Fruit fly (Drosophila melanogaster) whole organism: Measurements from ENCODE around the gene bb8.

ENCODE experiments used
- CG8478 ChIP-seq: fragments of >200 bp; optimal IDR thresholded peaks from 2 replicates; lab custom pipeline; 2018; ENCODE audit warnings: inconsistent platforms
- EcR ChIP-seq, 2 experiments: fragments of >200 bp; optimal IDR thresholded peaks; 2 replicates each; lab custom pipeline; 2017; ENCODE audit warnings: missing biosample characterization in 2 of 2, missing genetic modification characterization in 2 of 2, missing genetic modification reagents in 2 of 2
- usp ChIP-seq: fragments of >200 bp; optimal IDR thresholded peaks from 2 replicates; lab custom pipeline; 2017; ENCODE audit warnings: missing biosample characterization, missing genetic modification characterization, mixed read lengths

DNA sequence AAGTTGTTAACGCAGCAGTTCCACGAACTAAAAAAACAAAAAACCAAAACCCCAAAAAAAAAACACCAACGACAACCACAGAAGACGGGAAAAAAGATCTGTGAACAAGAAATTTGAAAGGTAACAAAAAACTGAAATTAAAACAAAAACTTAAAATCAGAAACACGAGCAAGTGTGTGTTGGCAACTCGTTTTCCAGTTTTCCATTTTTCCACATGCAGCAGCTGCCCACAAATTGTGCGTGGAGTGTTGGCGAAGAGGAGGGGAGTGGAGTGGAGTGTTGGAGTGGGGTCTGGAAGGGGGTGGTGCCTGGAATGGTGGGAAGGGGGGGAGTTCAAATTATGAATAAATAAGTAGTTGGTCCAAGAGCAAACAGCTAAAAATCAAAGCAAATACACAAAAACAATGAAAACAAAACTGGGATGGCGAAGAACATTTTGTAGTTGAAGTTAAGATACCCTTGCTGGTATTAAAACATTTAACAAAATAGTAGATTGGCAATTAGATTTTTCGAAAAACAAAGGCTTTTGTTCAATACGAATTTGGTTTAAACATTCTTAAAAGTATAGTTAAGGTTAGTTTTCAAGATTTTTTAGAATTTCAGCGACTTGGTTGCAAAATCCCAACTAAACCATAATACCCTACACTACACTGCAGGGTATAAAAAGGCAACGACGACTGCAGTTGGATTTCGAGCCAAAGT lies 43.5 kb upstream of the bb8 start:
- no peak for TF ChIP-seq usp (GFP tag; lab: Kevin White, UChicago)
- no peak for TF ChIP-seq CG8478 (lab: Kevin White, UChicago)
- TF ChIP-seq EcR (GFP tag; optimal IDR thresholded peaks at IDR 0.05; lab: Kevin White, UChicago) = no peak
